Worm (Caenorhabditis elegans) whole organism, L4 larva: ENCODE results near the gene dhs-19.

ENCODE experiments used
- fkh-10 ChIP-seq: fragments of 150-350 bp; optimal IDR thresholded peaks from 2 replicates; lab custom pipeline; 2014; ENCODE audit warnings: missing biosample characterization, missing genetic modification reagents, missing genetic modification characterization
- nhr-6 ChIP-seq: fragments of 150-350 bp; optimal IDR thresholded peaks from 2 replicates; lab custom pipeline; 2014; ENCODE audit warnings: missing biosample characterization, missing genetic modification characterization
- snpc-4 ChIP-seq: fragments of 150-350 bp; optimal IDR thresholded peaks from 2 replicates; lab custom pipeline; 2014; ENCODE audit warnings: missing biosample characterization, missing genetic modification characterization

ce11 chrV:11470210-11470713 lies 20.0 kb downstream of the dhs-19 start, which contains the start of gene aat-6:
- TF ChIP-seq fkh-10 (GFP tag; lab: Kevin White, UChicago) (no peak), nhr-6 (tag; lab: Kevin White, UChicago) (no peak), snpc-4 (tag; lab: Kevin White, UChicago) (no peak)
